Worm (Caenorhabditis elegans) whole organism, L1 larva: Measurements from ENCODE around the gene nhr-61.

ENCODE experiments used
- aly-2 ChIP-seq: fragments of 150-350 bp; optimal IDR thresholded peaks from 2 replicates; lab custom pipeline; 2014; ENCODE audit warnings: missing biosample characterization, missing genetic modification characterization
- dpl-1 ChIP-seq, 3 experiments: fragments of 150-350 bp in 2 of 3; sonication (generic microtip) in 1 of 3; optimal IDR thresholded peaks; 2 replicates each; lab custom pipeline; 2014 to 2017; ENCODE audit warnings: missing biosample characterization in 3 of 3, missing genetic modification characterization in 3 of 3, missing genetic modification reagents in 3 of 3
- fkh-10 ChIP-seq: sonication (generic microtip); optimal IDR thresholded peaks from 2 replicates; lab custom pipeline; 2017; ENCODE audit warnings: missing biosample characterization, missing genetic modification reagents, missing genetic modification characterization
- lin-35 ChIP-seq, 2 experiments: fragments of 150-350 bp; optimal IDR thresholded peaks; 2 replicates each; lab custom pipeline; 2014; ENCODE audit warnings: missing biosample characterization in 2 of 2, missing genetic modification characterization in 2 of 2, missing genetic modification reagents in 2 of 2
- lin-39 ChIP-seq: fragments of 150-350 bp; optimal IDR thresholded peaks from 2 replicates; lab custom pipeline; 2014; ENCODE audit warnings: missing biosample characterization, missing genetic modification reagents, missing genetic modification characterization
- mdl-1 ChIP-seq, 2 experiments: fragments of 150-350 bp; optimal IDR thresholded peaks; 2 replicates each; lab custom pipeline; 2014 to 2017; ENCODE audit warnings: missing biosample characterization in 2 of 2, missing genetic modification characterization in 2 of 2, inconsistent platforms in 1 of 2
- nhr-11 ChIP-seq: fragments of 150-350 bp; optimal IDR thresholded peaks from 2 replicates; lab custom pipeline; 2014; ENCODE audit warnings: missing biosample characterization, missing genetic modification characterization
- nhr-237 ChIP-seq: fragments of 150-350 bp; optimal IDR thresholded peaks from 2 replicates; lab custom pipeline; 2014; ENCODE audit warnings: missing biosample characterization, missing genetic modification characterization
- nhr-28 ChIP-seq: fragments of 150-350 bp; optimal IDR thresholded peaks from 2 replicates; lab custom pipeline; 2014; ENCODE audit warnings: missing biosample characterization, missing genetic modification characterization
- unc-98 ChIP-seq: fragments of 200-800 bp; sonication (Bioruptor generic); IDR thresholded peaks from 2 replicates; pipeline ENCODE4 v1.3.6; 2022; ENCODE audit warnings: missing genetic modification characterization, missing compliant biosample characterization
- ztf-11 ChIP-seq, 2 experiments: sonication (generic microtip); optimal IDR thresholded peaks; 2 replicates each; lab custom pipeline; 2016 to 2017; ENCODE audit warnings: missing genetic modification characterization in 2 of 2, missing biosample characterization in 1 of 2, missing compliant biosample characterization in 1 of 2

- TF ChIP-seq lin-39 (tag; lab: Kevin White, UChicago) (no peak), nhr-28 (tag; lab: Kevin White, UChicago) (no peak), fkh-10 (GFP tag; lab: Kevin White, UChicago) (no peak), mdl-1 (tag; optimal IDR thresholded peaks at IDR 0.05; lab: Kevin White, UChicago) (no peak), aly-2 (tag; lab: Kevin White, UChicago) (no peak), lin-35 (GFP tag; optimal IDR thresholded peaks at IDR 0.05; lab: Kevin White, UChicago) (no peak), unc-98 (GFP tag; lab: Robert Waterston, UW) (no peak), nhr-237 (tag; lab: Kevin White, UChicago) (no peak), ztf-11 (tag; optimal IDR thresholded peaks at IDR 0.05; lab: Kevin White, UChicago) (no peak), dpl-1 (GFP tag; optimal IDR thresholded peaks at IDR 0.05; lab: Kevin White, UChicago) (peak in 1 of 3 experiments; percentile 6), nhr-11 (tag; lab: Kevin White, UChicago) (no peak)
Observed at ce11 chrII:14825413-14825812, 7.1 kb upstream of the nhr-61 start.
